Fruit fly (Drosophila melanogaster) whole organism, embryonic: ENCODE data around the gene HIPP1.
A peak's percentile ranks its signal among the peaks of the same experiment; 100 is the strongest.

Experiments
- CG10274 ChIP-seq: fragments of 200-800 bp; sonication (Bioruptor generic); optimal IDR thresholded peaks from 3 replicates; lab custom pipeline; 2017; ENCODE audit warnings: missing biosample characterization, mild to moderate bottlenecking, missing genetic modification characterization
- CG10565 ChIP-seq: fragments of 200-800 bp; sonication (Bioruptor generic); optimal IDR thresholded peaks from 3 replicates; lab custom pipeline; 2016; ENCODE audit warnings: missing biosample characterization, mild to moderate bottlenecking, missing genetic modification characterization
- CG10959 ChIP-seq: fragments of 200-800 bp; sonication (Bioruptor generic); IDR thresholded peaks from 2 replicates; pipeline ENCODE4 v1.3.6; 2022; ENCODE audit warnings: missing biosample characterization, missing genetic modification characterization
- CG12299 ChIP-seq: fragments of 200-800 bp; sonication (Bioruptor generic); optimal IDR thresholded peaks from 2 replicates; lab custom pipeline; 2018; ENCODE audit warnings: missing biosample characterization, mild to moderate bottlenecking, missing genetic modification characterization
- CG13775 ChIP-seq: fragments of 200-800 bp; sonication (Bioruptor generic); optimal IDR thresholded peaks from 3 replicates; lab custom pipeline; 2017; ENCODE audit warnings: missing biosample characterization, mild to moderate bottlenecking, missing genetic modification characterization
- CG15696 ChIP-seq: fragments of 200-800 bp; sonication (Bioruptor generic); optimal IDR thresholded peaks from 2 replicates; lab custom pipeline; 2019; ENCODE audit warnings: missing biosample characterization, mild to moderate bottlenecking, missing genetic modification characterization, moderate library complexity
- CG1602 ChIP-seq: fragments of 200-800 bp; sonication (Bioruptor generic); optimal IDR thresholded peaks from 3 replicates; lab custom pipeline; 2016; ENCODE audit warnings: missing biosample characterization, missing genetic modification characterization
- CG1647 ChIP-seq: fragments of 200-800 bp; sonication (Bioruptor generic); optimal IDR thresholded peaks from 3 replicates; lab custom pipeline; 2016; ENCODE audit warnings: missing biosample characterization, missing genetic modification characterization
- CG17385 ChIP-seq: fragments of 200-800 bp; sonication (Bioruptor generic); optimal IDR thresholded peaks from 3 replicates; lab custom pipeline; 2018; ENCODE audit warnings: missing biosample characterization, mild to moderate bottlenecking, missing genetic modification characterization
- CG1792 ChIP-seq: fragments of 200-800 bp; sonication (Bioruptor generic); optimal IDR thresholded peaks from 2 replicates; lab custom pipeline; 2016; ENCODE audit warnings: missing biosample characterization, missing genetic modification characterization
- CG18619 ChIP-seq: fragments of 200-800 bp; sonication (Bioruptor generic); optimal IDR thresholded peaks from 3 replicates; lab custom pipeline; 2017; ENCODE audit warnings: missing biosample characterization, mild to moderate bottlenecking, missing genetic modification characterization
- CG2875 ChIP-seq: fragments of 200-800 bp; sonication (Bioruptor generic); optimal IDR thresholded peaks from 2 replicates; lab custom pipeline; 2017; ENCODE audit warnings: missing biosample characterization, mild to moderate bottlenecking, missing genetic modification characterization, missing genetic modification reagents
- CG3065 ChIP-seq: fragments of 200-800 bp; sonication (Bioruptor generic); optimal IDR thresholded peaks from 2 replicates; lab custom pipeline; 2016; ENCODE audit warnings: missing biosample characterization, missing genetic modification characterization
- CG31224 ChIP-seq: fragments of 200-800 bp; sonication (Bioruptor generic); IDR thresholded peaks from 2 replicates; pipeline ENCODE4 v1.3.6; 2022; ENCODE audit warnings: missing biosample characterization, missing genetic modification characterization
- CG32767 ChIP-seq: fragments of 200-800 bp; sonication (Bioruptor generic); IDR thresholded peaks from 2 replicates; pipeline ENCODE4 v1.3.6; 2022; ENCODE audit warnings: missing biosample characterization, missing genetic modification characterization
- CG33213 ChIP-seq: fragments of 200-800 bp; sonication (Bioruptor generic); optimal IDR thresholded peaks from 3 replicates; lab custom pipeline; 2016; ENCODE audit warnings: missing biosample characterization, missing genetic modification characterization
- CG3995 ChIP-seq: fragments of 200-800 bp; sonication (Bioruptor generic); optimal IDR thresholded peaks from 3 replicates; lab custom pipeline; 2016; ENCODE audit warnings: missing biosample characterization, missing genetic modification characterization
- CG4820 ChIP-seq: fragments of 200-800 bp; sonication (Bioruptor generic); optimal IDR thresholded peaks from 3 replicates; lab custom pipeline; 2016; ENCODE audit warnings: missing biosample characterization, missing genetic modification characterization
- CG6272 ChIP-seq: fragments of 200-800 bp; sonication (Bioruptor generic); IDR thresholded peaks from 2 replicates; pipeline ENCODE4 v1.3.6; 2022; ENCODE audit warnings: missing biosample characterization, missing genetic modification characterization
- CG6683 ChIP-seq: fragments of 200-800 bp; sonication (Bioruptor generic); optimal IDR thresholded peaks from 2 replicates; lab custom pipeline; 2017; ENCODE audit warnings: missing biosample characterization, mild to moderate bottlenecking, missing genetic modification characterization, missing genetic modification reagents
- CG7839 ChIP-seq: fragments of 200-800 bp; sonication (Bioruptor generic); optimal IDR thresholded peaks from 3 replicates; lab custom pipeline; 2018; ENCODE audit warnings: missing biosample characterization, mild to moderate bottlenecking, missing genetic modification characterization, moderate library complexity
- CG8478 ChIP-seq: fragments of >200 bp; optimal IDR thresholded peaks from 2 replicates; lab custom pipeline; 2018
- D19A ChIP-seq: fragments of 200-800 bp; optimal IDR thresholded peaks from 3 replicates; lab custom pipeline; 2019; ENCODE audit warnings: missing biosample characterization, mild to moderate bottlenecking, missing genetic modification characterization, moderate library complexity
- Dip3 ChIP-seq: fragments of 200-800 bp; sonication (Bioruptor generic); optimal IDR thresholded peaks from 3 replicates; lab custom pipeline; 2016; ENCODE audit warnings: missing biosample characterization, missing genetic modification characterization
- Fer2 ChIP-seq: fragments of 200-800 bp; sonication (Bioruptor generic); optimal IDR thresholded peaks from 2 replicates; lab custom pipeline; 2018; ENCODE audit warnings: missing biosample characterization, mild to moderate bottlenecking, missing genetic modification characterization, moderate library complexity
- HLH3B ChIP-seq: fragments of 200-800 bp; sonication (Bioruptor generic); IDR thresholded peaks from 2 replicates; pipeline ENCODE4 v1.3.6; 2022; ENCODE audit warnings: missing biosample characterization, missing genetic modification characterization
- Lpt ChIP-seq: fragments of >200 bp; optimal IDR thresholded peaks from 2 replicates; lab custom pipeline; 2018; ENCODE audit warnings: missing biosample characterization, missing genetic modification characterization
- Nf-YB ChIP-seq: fragments of 200-800 bp; sonication (Bioruptor generic); optimal IDR thresholded peaks from 3 replicates; lab custom pipeline; 2019; ENCODE audit warnings: missing biosample characterization, mild to moderate bottlenecking, missing genetic modification characterization, moderate library complexity
- NfI ChIP-seq: fragments of 200-800 bp; sonication (Bioruptor generic); optimal IDR thresholded peaks from 3 replicates; lab custom pipeline; 2018; ENCODE audit warnings: missing biosample characterization, mild to moderate bottlenecking, missing genetic modification characterization, moderate library complexity
- YL-1 ChIP-seq: fragments of 200-800 bp; sonication (Bioruptor generic); optimal IDR thresholded peaks from 3 replicates; lab custom pipeline; 2017; ENCODE audit warnings: missing biosample characterization, mild to moderate bottlenecking, missing genetic modification characterization
- ap ChIP-seq: fragments of 200-800 bp; sonication (Bioruptor generic); IDR thresholded peaks from 2 replicates; pipeline ENCODE4 v1.3.6; 2022; ENCODE audit warnings: missing biosample characterization, missing genetic modification characterization
- ara ChIP-seq: fragments of 200-800 bp; sonication (Bioruptor generic); IDR thresholded peaks from 2 replicates; pipeline ENCODE4 v1.3.6; 2022; ENCODE audit warnings: missing biosample characterization, missing genetic modification characterization
- bigmax ChIP-seq: fragments of 200-800 bp; sonication (Bioruptor generic); optimal IDR thresholded peaks from 2 replicates; lab custom pipeline; 2018; ENCODE audit warnings: missing biosample characterization, mild to moderate bottlenecking, missing genetic modification characterization
- chinmo ChIP-seq: fragments of 200-800 bp; sonication (Bioruptor generic); IDR thresholded peaks from 4 replicates; pipeline ENCODE4 v1.3.6; 2022; ENCODE audit warnings: missing biosample characterization, missing genetic modification characterization; ENCODE audit not compliant: partially characterized antibody
- croc ChIP-seq: fragments of 200-800 bp; sonication (Bioruptor generic); conservative IDR thresholded peaks from 3 replicates; pipeline ENCODE4 v1.3.6; 2022; ENCODE audit warnings: missing biosample characterization, missing genetic modification characterization
- dimm ChIP-seq: fragments of 200-800 bp; sonication (Bioruptor generic); IDR thresholded peaks from 2 replicates; pipeline ENCODE4 v1.3.6; 2022; ENCODE audit warnings: missing biosample characterization, missing genetic modification characterization
- emc ChIP-seq: fragments of 200-800 bp; sonication (Bioruptor generic); optimal IDR thresholded peaks from 2 replicates; lab custom pipeline; 2016; ENCODE audit warnings: missing biosample characterization, missing genetic modification characterization
- fru ChIP-seq: fragments of >200 bp; optimal IDR thresholded peaks from 2 replicates; lab custom pipeline; 2017
- gsb ChIP-seq: fragments of 200-800 bp; sonication (Bioruptor generic); IDR thresholded peaks from 2 replicates; pipeline ENCODE4 v1.3.6; 2022; ENCODE audit warnings: missing biosample characterization, missing genetic modification characterization
- hkb ChIP-seq, 2 experiments: fragments of 200-800 bp in 1 of 2; fragments of >200 bp in 1 of 2; sonication (Bioruptor generic) in 1 of 2; IDR thresholded peaks in 1 of 2; optimal IDR thresholded peaks in 1 of 2; 2 replicates each; pipeline versions ENCODE4 v1.3.6 to Lab custom; 2017 to 2022; ENCODE audit warnings: missing biosample characterization in 1 of 2, missing genetic modification characterization in 1 of 2
- kni ChIP-seq: fragments of 200-800 bp; sonication (Bioruptor generic); optimal IDR thresholded peaks from 3 replicates; lab custom pipeline; 2017; ENCODE audit warnings: mild to moderate bottlenecking, missing biosample characterization, missing genetic modification reagents, missing genetic modification characterization
- peb ChIP-seq: fragments of 200-800 bp; sonication (Bioruptor generic); IDR thresholded peaks from 2 replicates; pipeline ENCODE4 v1.3.6; 2022; ENCODE audit warnings: missing biosample characterization, missing genetic modification characterization
- pum ChIP-seq: fragments of 200-800 bp; sonication (Bioruptor generic); optimal IDR thresholded peaks from 2 replicates; lab custom pipeline; 2016; ENCODE audit warnings: missing biosample characterization, missing genetic modification characterization
- salm ChIP-seq: fragments of 200-800 bp; sonication (Bioruptor generic); optimal IDR thresholded peaks from 2 replicates; lab custom pipeline; 2018; ENCODE audit warnings: missing biosample characterization, mild to moderate bottlenecking, missing genetic modification characterization
- slp2 ChIP-seq: fragments of 200-800 bp; sonication (Bioruptor generic); optimal IDR thresholded peaks from 2 replicates; lab custom pipeline; 2016; ENCODE audit warnings: missing biosample characterization, missing genetic modification characterization
- sqz ChIP-seq: fragments of 200-800 bp; sonication (Bioruptor generic); optimal IDR thresholded peaks from 3 replicates; lab custom pipeline; 2018; ENCODE audit warnings: missing biosample characterization, mild to moderate bottlenecking, missing genetic modification characterization
- tll ChIP-seq, 2 experiments: fragments of 200-800 bp in 1 of 2; fragments of >200 bp in 1 of 2; sonication (Bioruptor generic) in 1 of 2; optimal IDR thresholded peaks; 2 replicates each; lab custom pipeline; 2017 to 2019; ENCODE audit warnings: missing biosample characterization in 2 of 2, missing genetic modification characterization in 2 of 2, mild to moderate bottlenecking in 1 of 2, moderate library complexity in 1 of 2
- wdn ChIP-seq: fragments of 200-800 bp; sonication (Bioruptor generic); IDR thresholded peaks from 2 replicates; pipeline ENCODE4 v1.3.6; 2022; ENCODE audit warnings: missing biosample characterization, missing genetic modification characterization
- wek ChIP-seq: fragments of 200-800 bp; sonication (Bioruptor generic); optimal IDR thresholded peaks from 3 replicates; lab custom pipeline; 2018; ENCODE audit warnings: missing biosample characterization, mild to moderate bottlenecking, missing genetic modification characterization, moderate library complexity

Gene HIPP1

DNA sequence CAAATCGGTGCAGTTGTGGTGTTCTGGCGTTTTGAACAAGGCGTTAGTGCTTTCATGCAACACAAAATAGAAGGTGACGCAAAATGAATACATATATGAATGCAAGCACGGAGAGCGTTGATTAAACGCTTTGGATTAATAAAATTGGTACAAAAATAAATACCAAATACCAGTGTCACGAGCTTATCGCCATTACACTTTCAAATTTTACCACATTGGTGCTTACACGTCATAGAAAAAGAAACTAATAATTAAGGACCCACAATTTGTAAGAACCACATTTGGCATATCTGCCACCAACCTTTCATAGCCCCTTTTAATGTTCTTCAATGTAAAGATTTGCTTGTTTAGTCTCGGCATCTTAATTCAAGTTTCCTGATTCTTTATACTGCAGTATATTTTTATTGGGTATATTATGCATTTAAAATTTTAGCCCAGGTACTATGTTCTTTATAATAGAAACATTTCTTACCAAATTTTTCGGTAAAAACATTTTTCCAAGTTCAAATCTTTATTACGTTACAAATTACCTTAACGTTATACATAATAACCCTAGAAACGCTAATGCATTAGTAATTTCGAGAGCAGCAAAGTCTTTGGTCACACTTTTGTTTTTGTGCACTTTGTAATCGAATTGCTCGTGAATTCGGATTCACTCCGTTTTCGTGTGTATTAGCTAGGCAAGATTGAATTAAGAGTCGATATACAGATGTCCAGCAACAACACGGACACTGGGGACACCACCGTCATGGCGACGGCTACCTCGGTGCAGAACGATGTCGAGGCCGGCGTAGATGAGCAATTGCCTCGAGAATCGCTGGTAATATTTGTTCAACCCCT is 31.0 kb upstream of the HIPP1 start, which contains the start of the genes Pex16 and Pex14 (continued):
- peak; percentile 52 for TF ChIP-seq CG1647 (GFP tag; lab: Kevin White, UChicago)
- peak; percentile 70 for TF ChIP-seq HLH3B (GFP tag; lab: Robert Waterston, UW)
- TF ChIP-seq chinmo, result no peak
- TF ChIP-seq wdn, result peak; percentile 37; the same call in 1 of the 2 replicates
- TF ChIP-seq Lpt, result no peak
- no peak for TF ChIP-seq fru (lab: Kevin White, UChicago)
- peak; percentile 69 for TF ChIP-seq NfI (GFP tag; lab: Kevin White, UChicago)
- no peak for TF ChIP-seq D19A (tag; lab: Kevin White, UChicago)
- peak; percentile 38; the same call in 1 of the 3 replicates for TF ChIP-seq croc (GFP tag; lab: Robert Waterston, UW)
- no peak for TF ChIP-seq sqz (GFP tag; lab: Kevin White, UChicago)
- peak; percentile 69 for TF ChIP-seq Dip3 (GFP tag; lab: Kevin White, UChicago)
- peak; percentile 30 for TF ChIP-seq CG17385
- no peak for TF ChIP-seq CG10565 (GFP tag; lab: Kevin White, UChicago)
- TF ChIP-seq ap, result peak; percentile 34; the same call in 1 of the 2 replicates
- peak; percentile 37 for TF ChIP-seq ara (GFP tag; lab: Robert Waterston, UW)
- no peak for TF ChIP-seq gsb
- TF ChIP-seq CG31224 (GFP tag; lab: Robert Waterston, UW), result peak; percentile 48
- 0 out of 2 replicates have a peak, but pooled peaks have one; percentile 36 for TF ChIP-seq dimm (GFP tag; lab: Robert Waterston, UW)
- peak; percentile 61 for TF ChIP-seq CG15696 (tag; lab: Kevin White, UChicago)
- peak; percentile 38 for TF ChIP-seq CG10274 (GFP tag; lab: Kevin White, UChicago)
- TF ChIP-seq bigmax, result no peak
- TF ChIP-seq pum, result peak; percentile 83
- no peak for TF ChIP-seq salm (tag; lab: Kevin White, UChicago)
- peak; percentile 45 for TF ChIP-seq CG4820
- peak; percentile 56 for TF ChIP-seq CG33213
- TF ChIP-seq CG3995, result peak; percentile 42
- no peak for TF ChIP-seq CG12299 (tag; lab: Kevin White, UChicago)
- peak; percentile 68 for TF ChIP-seq emc (GFP tag; lab: Kevin White, UChicago)
- peak; percentile 30 for TF ChIP-seq wek (GFP tag; lab: Kevin White, UChicago)
- peak; percentile 54; the same call in 1 of the 2 replicates for TF ChIP-seq CG6272
- no peak for TF ChIP-seq CG8478 (lab: Kevin White, UChicago)
- TF ChIP-seq CG10959, result no peak
- no peak for TF ChIP-seq hkb (optimal IDR thresholded peaks at IDR 0.05; lab: Kevin White, UChicago)
- no peak for TF ChIP-seq hkb (GFP tag; IDR thresholded peaks at IDR 0.05; lab: Robert Waterston, UW)
- TF ChIP-seq CG2875 (GFP tag; lab: Kevin White, UChicago), result peak; percentile 19
- TF ChIP-seq Nf-YB (GFP tag; lab: Kevin White, UChicago), result peak; percentile 27
- peak; percentile 62 for TF ChIP-seq Fer2 (tag; lab: Kevin White, UChicago)
- TF ChIP-seq YL-1 (GFP tag; lab: Kevin White, UChicago), result peak; percentile 47
- TF ChIP-seq kni (GFP tag; lab: Kevin White, UChicago), result no peak
- peak; percentile 75 for TF ChIP-seq CG13775
- no peak for TF ChIP-seq CG3065
- 0 out of 2 replicates have a peak, but pooled peaks have one; percentile 44 for TF ChIP-seq CG32767 (GFP tag; lab: Robert Waterston, UW)
- TF ChIP-seq peb, result peak; percentile 24; the same call in 1 of the 2 replicates
- peak; percentile 68 for TF ChIP-seq CG7839 (tag; lab: Kevin White, UChicago)
- TF ChIP-seq CG1602 (GFP tag; lab: Kevin White, UChicago), result peak; percentile 77
- TF ChIP-seq tll (GFP tag; optimal IDR thresholded peaks at IDR 0.05; lab: Kevin White, UChicago), result peak in 1 of 2 experiments; percentile 77
- TF ChIP-seq CG18619 (GFP tag; lab: Kevin White, UChicago), result peak; percentile 69
- TF ChIP-seq CG6683, result no peak
- peak; percentile 29 for TF ChIP-seq CG1792 (GFP tag; lab: Kevin White, UChicago)
- TF ChIP-seq slp2 (GFP tag; lab: Kevin White, UChicago), result peak; percentile 57
